Worm (Caenorhabditis elegans) whole organism, L2 larva: ENCODE measurements around the gene F58B4.3.
A peak's percentile ranks its signal among the peaks of the same experiment; 100 is the strongest.

Experiments used
- C34F6.9 ChIP-seq: fragments of 150-350 bp; optimal IDR thresholded peaks from 2 replicates; lab custom pipeline; 2014; ENCODE audit warnings: missing biosample characterization, missing genetic modification characterization
- F13H6.1 ChIP-seq: sonication (generic microtip); optimal IDR thresholded peaks from 2 replicates; lab custom pipeline; 2016; ENCODE audit warnings: missing genetic modification characterization, missing compliant biosample characterization
- Y55F3AM.14 ChIP-seq: fragments of 200-800 bp; sonication (Bioruptor generic); optimal IDR thresholded peaks from 2 replicates; lab custom pipeline; 2018; ENCODE audit warnings: mild to moderate bottlenecking, missing genetic modification characterization, missing compliant biosample characterization
- alr-1 ChIP-seq: fragments of 150-350 bp; optimal IDR thresholded peaks from 2 replicates; lab custom pipeline; 2014; ENCODE audit warnings: missing biosample characterization, missing genetic modification characterization
- ama-1 ChIP-seq: fragments of 150-350 bp; optimal IDR thresholded peaks from 2 replicates; lab custom pipeline; 2018; ENCODE audit warnings: inconsistent platforms
- blmp-1 ChIP-seq: sonication (generic microtip); optimal IDR thresholded peaks from 2 replicates; lab custom pipeline; 2017; ENCODE audit warnings: missing genetic modification characterization, mild to moderate bottlenecking, missing compliant biosample characterization, antibody characterized with exemption, moderate library complexity; ENCODE audit not compliant: insufficient read depth
- dmd-4 ChIP-seq: sonication (generic microtip); optimal IDR thresholded peaks from 2 replicates; lab custom pipeline; 2017; ENCODE audit warnings: missing biosample characterization, missing genetic modification characterization
- egl-27 ChIP-seq: sonication (generic microtip); optimal IDR thresholded peaks from 3 replicates; lab custom pipeline; 2017; ENCODE audit warnings: missing biosample characterization, missing genetic modification reagents, missing genetic modification characterization
- elt-1 ChIP-seq: fragments of 150-350 bp; optimal IDR thresholded peaks from 2 replicates; lab custom pipeline; 2014; ENCODE audit warnings: missing biosample characterization, missing genetic modification characterization
- elt-3 ChIP-seq: sonication (generic microtip); optimal IDR thresholded peaks from 2 replicates; lab custom pipeline; 2017; ENCODE audit warnings: missing biosample characterization, missing genetic modification characterization
- gmeb-1 ChIP-seq: fragments of 150-350 bp; optimal IDR thresholded peaks from 2 replicates; lab custom pipeline; 2014; ENCODE audit warnings: missing biosample characterization, missing genetic modification characterization
- lin-11 ChIP-seq: fragments of 150-350 bp; sonication (generic microtip); optimal IDR thresholded peaks from 2 replicates; lab custom pipeline; 2014; ENCODE audit warnings: missing biosample characterization, missing genetic modification characterization, inconsistent platforms, mixed read lengths
- lin-39 ChIP-seq: fragments of 150-350 bp; optimal IDR thresholded peaks from 2 replicates; lab custom pipeline; 2014; ENCODE audit warnings: missing biosample characterization, missing genetic modification reagents, missing genetic modification characterization
- lsy-2 ChIP-seq, 2 experiments: fragments of 150-350 bp in 1 of 2; sonication (generic microtip) in 1 of 2; optimal IDR thresholded peaks; 2 replicates each; lab custom pipeline; 2014 to 2017; ENCODE audit warnings: missing biosample characterization in 2 of 2, missing genetic modification characterization in 2 of 2
- mdl-1 ChIP-seq, 2 experiments: fragments of 150-350 bp in 1 of 2; sonication (generic microtip) in 1 of 2; optimal IDR thresholded peaks; 2 replicates each; lab custom pipeline; 2017; ENCODE audit warnings: missing biosample characterization in 2 of 2, missing genetic modification characterization in 2 of 2
- nhr-10 ChIP-seq: sonication (generic microtip); optimal IDR thresholded peaks from 2 replicates; lab custom pipeline; 2017; ENCODE audit warnings: missing biosample characterization, missing genetic modification characterization
- nhr-12 ChIP-seq: fragments of 150-350 bp; optimal IDR thresholded peaks from 2 replicates; lab custom pipeline; 2014; ENCODE audit warnings: missing biosample characterization, missing genetic modification characterization
- nhr-21 ChIP-seq: fragments of 150-350 bp; optimal IDR thresholded peaks from 2 replicates; lab custom pipeline; 2014; ENCODE audit warnings: missing biosample characterization, missing genetic modification characterization
- nhr-25 ChIP-seq: fragments of 150-350 bp; sonication (generic microtip); optimal IDR thresholded peaks from 3 replicates; lab custom pipeline; 2014; ENCODE audit warnings: missing biosample characterization, missing genetic modification characterization
- nhr-6 ChIP-seq: fragments of 150-350 bp; optimal IDR thresholded peaks from 2 replicates; lab custom pipeline; 2014; ENCODE audit warnings: missing biosample characterization, missing genetic modification characterization
- nhr-77 ChIP-seq: fragments of 150-350 bp; optimal IDR thresholded peaks from 2 replicates; lab custom pipeline; 2014; ENCODE audit warnings: missing biosample characterization, missing genetic modification characterization
- sem-4 ChIP-seq: fragments of 150-350 bp; optimal IDR thresholded peaks from 2 replicates; lab custom pipeline; 2014; ENCODE audit warnings: missing biosample characterization, missing genetic modification reagents, missing genetic modification characterization
- skn-1 ChIP-seq: sonication (generic microtip); optimal IDR thresholded peaks from 2 replicates; lab custom pipeline; 2017; ENCODE audit warnings: missing biosample characterization, missing genetic modification characterization
- sma-3 ChIP-seq: sonication (generic microtip); optimal IDR thresholded peaks from 2 replicates; lab custom pipeline; 2016; ENCODE audit warnings: missing genetic modification reagents, missing genetic modification characterization, missing compliant biosample characterization
- sma-9 ChIP-seq, 2 experiments: fragments of 150-350 bp in 1 of 2; sonication (generic microtip) in 1 of 2; optimal IDR thresholded peaks; 2 replicates each; lab custom pipeline; 2014 to 2016; ENCODE audit warnings: missing genetic modification characterization in 2 of 2, mild to moderate bottlenecking in 1 of 2, missing biosample characterization in 1 of 2, missing compliant biosample characterization in 1 of 2, missing genetic modification reagents in 1 of 2, moderate library complexity in 1 of 2
- snpc-4 ChIP-seq: fragments of 150-350 bp; optimal IDR thresholded peaks from 2 replicates; lab custom pipeline; 2014; ENCODE audit warnings: missing biosample characterization, missing genetic modification characterization
- unc-39 ChIP-seq: fragments of 150-350 bp; optimal IDR thresholded peaks from 2 replicates; lab custom pipeline; 2014; ENCODE audit warnings: missing biosample characterization, missing genetic modification characterization
- unc-62 ChIP-seq: fragments of 150-350 bp; optimal IDR thresholded peaks from 2 replicates; lab custom pipeline; 2014; ENCODE audit warnings: missing biosample characterization, missing genetic modification reagents, missing genetic modification characterization
- ztf-1 ChIP-seq: fragments of 200-800 bp; sonication (Bioruptor generic); conservative IDR thresholded peaks from 2 replicates; pipeline ENCODE4 v1.3.6; 2022; ENCODE audit warnings: missing genetic modification characterization, missing compliant biosample characterization
- ztf-11 ChIP-seq: sonication (generic microtip); optimal IDR thresholded peaks from 2 replicates; lab custom pipeline; 2017; ENCODE audit warnings: missing biosample characterization, missing genetic modification characterization
- ztf-4 ChIP-seq: fragments of 150-350 bp; optimal IDR thresholded peaks from 2 replicates; lab custom pipeline; 2014; ENCODE audit warnings: missing biosample characterization, missing genetic modification characterization

Gene F58B4.3

DNA sequence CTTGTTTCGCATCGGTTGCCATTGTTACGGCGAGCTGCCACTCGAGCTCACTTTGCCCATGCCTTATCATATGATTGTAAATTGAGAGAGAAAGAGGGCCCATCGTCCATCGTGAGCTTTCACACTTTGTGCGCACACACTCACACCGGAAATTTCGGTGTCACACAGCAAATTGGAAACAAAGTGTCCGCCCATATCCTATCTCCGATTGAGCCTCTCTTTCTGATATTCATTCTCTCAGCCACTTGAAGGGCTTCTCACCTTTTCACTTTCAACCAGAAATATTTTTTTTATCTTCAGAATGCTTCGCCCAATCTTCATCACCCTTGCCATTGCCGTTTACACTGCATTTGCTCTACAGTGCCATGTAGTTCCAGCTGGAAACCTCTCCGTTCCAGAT lies at the start of gene F58B4.3:
Gene F58B4.3 (plus strand): TSS at position 301 of the 400 bp plus-strand sequence.
- no peak for TF ChIP-seq nhr-21
- peak; percentile 39 for TF ChIP-seq lin-11 (tag; lab: Kevin White, UChicago)
- no peak for TF ChIP-seq F13H6.1 (tag; lab: Kevin White, UChicago)

- no peak for TF ChIP-seq nhr-6 (tag; lab: Kevin White, UChicago)
- TF ChIP-seq gmeb-1 (tag; lab: Kevin White, UChicago): no peak
- TF ChIP-seq egl-27: no peak
- no peak for TF ChIP-seq skn-1 (tag; lab: Kevin White, UChicago)
Measured at ce11 chrV:10880138-10880882, 49.3 kb upstream of the F58B4.3 start, which contains the start of gene F32D8.1. Gene F32D8.1, plus strand, starts transcription at chrV:10880832.

DNA sequence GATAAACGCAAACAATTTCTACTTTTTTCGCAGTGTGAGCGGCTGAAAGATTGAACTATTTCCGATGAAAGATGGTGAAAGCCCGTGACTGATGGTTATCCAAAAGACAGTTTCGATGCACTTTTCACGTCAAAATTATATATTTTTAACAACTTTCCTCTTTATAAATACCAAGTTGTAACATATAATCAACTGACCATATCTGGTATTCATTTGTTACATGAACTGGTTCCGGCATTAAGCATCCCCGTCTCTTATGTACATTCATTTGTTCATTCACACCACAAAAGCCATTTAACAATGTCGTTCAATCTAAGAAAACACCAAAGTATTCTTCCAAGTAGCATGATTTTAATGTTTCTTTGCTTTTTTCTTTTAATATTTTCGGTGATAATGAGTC lies 46.1 kb upstream of the F58B4.3 start, which contains the start of gene F32D8.2:
Gene F32D8.2 (plus strand): TSS at position 301 of the 400 bp plus-strand sequence.
- TF ChIP-seq nhr-77 (no peak), unc-62 (GFP tag; lab: Kevin White, UChicago) (no peak), lsy-2 (tag; optimal IDR thresholded peaks at IDR 0.05; lab: Kevin White, UChicago) (no peak)

ce11 chrV:10886405-10886887 lies 43.2 kb upstream of the F58B4.3 start, which contains the start of gene F32D8.3:
Gene F32D8.3, plus strand, starts transcription at chrV:10886837.
- TF ChIP-seq nhr-21 (peak; percentile 39), blmp-1 (tag; lab: Kevin White, UChicago) (peak; percentile 71), nhr-25 (tag; lab: Kevin White, UChicago) (peak; percentile 19), nhr-12 (tag; lab: Kevin White, UChicago) (no peak), lin-39 (tag; lab: Kevin White, UChicago) (no peak), unc-62 (GFP tag; lab: Kevin White, UChicago) (no peak), sma-9 (GFP tag; optimal IDR thresholded peaks at IDR 0.05; lab: Kevin White, UChicago) (peak; percentile 16), sma-9 (tag; optimal IDR thresholded peaks at IDR 0.05; lab: Kevin White, UChicago) (no peak), mdl-1 (tag; optimal IDR thresholded peaks at IDR 0.05; lab: Kevin White, UChicago) (no peak)

DNA sequence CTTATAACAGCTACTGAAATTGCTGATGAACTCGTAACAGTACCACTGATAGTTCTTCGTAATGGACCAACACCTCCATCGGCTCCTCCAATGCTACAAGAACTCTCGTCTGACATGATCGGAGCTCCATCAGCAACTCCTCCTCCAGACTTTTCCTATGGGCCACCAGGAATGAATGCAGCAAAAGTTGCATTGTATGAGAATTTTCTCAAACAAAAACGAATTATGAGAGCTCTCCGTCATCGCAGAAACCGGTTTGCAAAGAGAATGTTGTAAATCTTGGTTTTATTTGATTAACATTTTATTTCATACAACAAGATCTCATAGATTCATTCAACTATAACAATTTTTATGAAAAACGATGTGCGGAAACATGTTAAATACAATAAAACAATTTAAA lies 42.0 kb upstream of the F58B4.3 start:
- no peak for TF ChIP-seq ama-1
- peak; percentile 83 for TF ChIP-seq Y55F3AM.14 (GFP tag; lab: Kevin White, UChicago)
- no peak for TF ChIP-seq unc-39 (tag; lab: Kevin White, UChicago)
- no peak for TF ChIP-seq alr-1 (tag; lab: Kevin White, UChicago)
- no peak for TF ChIP-seq skn-1 (tag; lab: Kevin White, UChicago)
- TF ChIP-seq, all 48 proteins: peak for 1

- TF ChIP-seq unc-62 (GFP tag; lab: Kevin White, UChicago) (no peak), sma-9 (GFP tag; optimal IDR thresholded peaks at IDR 0.05; lab: Kevin White, UChicago) (peak; percentile 11), sma-9 (tag; optimal IDR thresholded peaks at IDR 0.05; lab: Kevin White, UChicago) (no peak), elt-3 (tag; lab: Kevin White, UChicago) (no peak)
Measured at ce11 chrV:10888153-10888552, 41.5 kb upstream of the F58B4.3 start.

- TF ChIP-seq unc-39 (tag; lab: Kevin White, UChicago) (no peak), ztf-1 (GFP tag; lab: Robert Waterston, UW) (no peak), sma-3 (GFP tag; lab: Kevin White, UChicago) (no peak), nhr-10 (no peak), lin-39 (tag; lab: Kevin White, UChicago) (no peak), elt-3 (tag; lab: Kevin White, UChicago) (no peak), nhr-77 (no peak), mdl-1 (tag; optimal IDR thresholded peaks at IDR 0.05; lab: Kevin White, UChicago) (no peak), elt-1 (no peak), sem-4 (no peak), egl-27 (no peak), C34F6.9 (tag; lab: Kevin White, UChicago) (no peak), ztf-11 (tag; lab: Kevin White, UChicago) (no peak), dmd-4 (tag; lab: Kevin White, UChicago) (no peak), gmeb-1 (tag; lab: Kevin White, UChicago) (no peak), snpc-4 (no peak), sma-9 (GFP tag; optimal IDR thresholded peaks at IDR 0.05; lab: Kevin White, UChicago) (no peak), sma-9 (tag; optimal IDR thresholded peaks at IDR 0.05; lab: Kevin White, UChicago) (no peak), ztf-4 (tag; lab: Kevin White, UChicago) (no peak), nhr-21 (no peak)
Measured at ce11 chrV:10889036-10889435, 40.6 kb upstream of the F58B4.3 start, which contains the start of gene F32D8.11. Gene F32D8.11, minus strand, starts transcription at chrV:10889136.
